Worm (Caenorhabditis elegans) whole organism, L1 larva: ENCODE results near the gene ugt-56.

ENCODE experiments used
- aha-1 ChIP-seq: fragments of 150-350 bp; optimal IDR thresholded peaks from 2 replicates; lab custom pipeline; 2014; ENCODE audit warnings: missing biosample characterization, missing genetic modification characterization
- aly-2 ChIP-seq: fragments of 150-350 bp; optimal IDR thresholded peaks from 2 replicates; lab custom pipeline; 2014; ENCODE audit warnings: missing biosample characterization, missing genetic modification characterization
- blmp-1 ChIP-seq: fragments of 150-350 bp; optimal IDR thresholded peaks from 2 replicates; lab custom pipeline; 2014; ENCODE audit warnings: missing biosample characterization, missing genetic modification characterization
- ceh-8 ChIP-seq: fragments of 200-800 bp; sonication (Bioruptor generic); optimal IDR thresholded peaks from 2 replicates; lab custom pipeline; 2018; ENCODE audit warnings: mild to moderate bottlenecking, missing genetic modification characterization, moderate library complexity, missing compliant biosample characterization
- ceh-82 ChIP-seq, 3 experiments: fragments of 150-350 bp in 1 of 3; sonication (generic microtip) in 2 of 3; optimal IDR thresholded peaks; 2 replicates each; lab custom pipeline; 2014 to 2017; ENCODE audit warnings: missing biosample characterization in 3 of 3, missing genetic modification characterization in 3 of 3
- ceh-90 ChIP-seq: sonication (generic microtip); optimal IDR thresholded peaks from 2 replicates; lab custom pipeline; 2016; ENCODE audit warnings: missing genetic modification characterization, missing compliant biosample characterization
- dpl-1 ChIP-seq, 3 experiments: fragments of 150-350 bp in 2 of 3; sonication (generic microtip) in 1 of 3; optimal IDR thresholded peaks; 2 replicates each; lab custom pipeline; 2014 to 2017; ENCODE audit warnings: missing biosample characterization in 3 of 3, missing genetic modification characterization in 3 of 3, missing genetic modification reagents in 3 of 3
- efl-1 ChIP-seq, 4 experiments: fragments of 150-350 bp; optimal IDR thresholded peaks in 3 of 4; peaks in 1 of 4; 1 replicate in 1 of 4; 2 replicates in 3 of 4; lab custom pipeline; 2014; ENCODE audit warnings: missing biosample characterization in 2 of 4, missing genetic modification characterization in 2 of 4, missing genetic modification reagents in 2 of 4
- efl-3 ChIP-seq: fragments of 200-800 bp; sonication (Bioruptor generic); optimal IDR thresholded peaks from 2 replicates; lab custom pipeline; 2018; ENCODE audit warnings: mild to moderate bottlenecking, missing genetic modification characterization, missing compliant biosample characterization
- egl-13 ChIP-seq: sonication (generic microtip); optimal IDR thresholded peaks from 2 replicates; lab custom pipeline; 2016; ENCODE audit warnings: missing genotype, missing genetic modification reagents, missing genetic modification characterization, missing compliant biosample characterization
- fkh-10 ChIP-seq: sonication (generic microtip); optimal IDR thresholded peaks from 2 replicates; lab custom pipeline; 2017; ENCODE audit warnings: missing biosample characterization, missing genetic modification reagents, missing genetic modification characterization
- grh-1 ChIP-seq: fragments of 200-800 bp; sonication (Bioruptor generic); IDR thresholded peaks from 2 replicates; pipeline ENCODE4 v1.3.6; 2022; ENCODE audit warnings: missing genetic modification reagents, missing genetic modification characterization, missing compliant biosample characterization
- hlh-17 ChIP-seq: fragments of 200-800 bp; sonication (Bioruptor generic); optimal IDR thresholded peaks from 2 replicates; lab custom pipeline; 2018; ENCODE audit warnings: missing genetic modification characterization, mild to moderate bottlenecking, missing compliant biosample characterization, moderate library complexity, borderline replicate concordance
- jun-1 ChIP-seq: fragments of 150-350 bp; optimal IDR thresholded peaks from 2 replicates; lab custom pipeline; 2014; ENCODE audit warnings: missing biosample characterization, missing genetic modification reagents, missing genetic modification characterization
- lin-14 ChIP-seq: fragments of 200-800 bp; sonication (Bioruptor generic); optimal IDR thresholded peaks from 2 replicates; lab custom pipeline; 2018; ENCODE audit warnings: mild to moderate bottlenecking, missing genetic modification characterization, moderate library complexity, missing compliant biosample characterization
- lin-15B ChIP-seq: fragments of 150-350 bp; sonication (generic microtip); optimal IDR thresholded peaks from 3 replicates; lab custom pipeline; 2014; ENCODE audit warnings: missing biosample characterization, missing genetic modification characterization
- lin-35 ChIP-seq, 2 experiments: fragments of 150-350 bp; optimal IDR thresholded peaks; 2 replicates each; lab custom pipeline; 2014; ENCODE audit warnings: missing biosample characterization in 2 of 2, missing genetic modification characterization in 2 of 2, missing genetic modification reagents in 2 of 2
- mep-1 ChIP-seq: fragments of 150-350 bp; optimal IDR thresholded peaks from 2 replicates; lab custom pipeline; 2014; ENCODE audit warnings: missing biosample characterization, missing genetic modification characterization
- nhr-19 ChIP-seq: fragments of 200-800 bp; sonication (Bioruptor generic); conservative IDR thresholded peaks from 2 replicates; pipeline ENCODE4 v1.3.6; 2022; ENCODE audit warnings: missing genetic modification characterization, missing compliant biosample characterization
- nhr-28 ChIP-seq: fragments of 150-350 bp; optimal IDR thresholded peaks from 2 replicates; lab custom pipeline; 2014; ENCODE audit warnings: missing biosample characterization, missing genetic modification characterization
- nhr-71 ChIP-seq: sonication (generic microtip); optimal IDR thresholded peaks from 2 replicates; lab custom pipeline; 2016; ENCODE audit warnings: mild to moderate bottlenecking, missing genetic modification characterization, moderate library complexity, missing compliant biosample characterization
- nhr-85 ChIP-seq: sonication (generic microtip); peaks from one replicate; lab custom pipeline; 2016; ENCODE audit warnings: missing genetic modification characterization, inconsistent platforms, missing compliant biosample characterization
- pag-3 ChIP-seq: sonication (generic microtip); optimal IDR thresholded peaks from 2 replicates; lab custom pipeline; 2017; ENCODE audit warnings: missing genetic modification characterization, mild to moderate bottlenecking, missing compliant biosample characterization, antibody characterized with exemption, borderline replicate concordance; ENCODE audit not compliant: insufficient read depth
- rnt-1 ChIP-seq: sonication (generic microtip); optimal IDR thresholded peaks from 2 replicates; lab custom pipeline; 2016; ENCODE audit warnings: mild to moderate bottlenecking, missing genetic modification characterization, moderate library complexity, missing compliant biosample characterization
- skn-1 ChIP-seq: fragments of 150-350 bp; optimal IDR thresholded peaks from 2 replicates; lab custom pipeline; 2014; ENCODE audit warnings: missing biosample characterization, missing genetic modification characterization
- snu-23 ChIP-seq: sonication (generic microtip); optimal IDR thresholded peaks from 2 replicates; lab custom pipeline; 2016; ENCODE audit warnings: missing genetic modification characterization, missing compliant biosample characterization
- sptf-1 ChIP-seq: fragments of 150-350 bp; optimal IDR thresholded peaks from 2 replicates; lab custom pipeline; 2014; ENCODE audit warnings: missing biosample characterization, missing genetic modification characterization
- tbx-2 ChIP-seq: sonication (generic microtip); optimal IDR thresholded peaks from 2 replicates; lab custom pipeline; 2016; ENCODE audit warnings: missing genetic modification characterization, missing compliant biosample characterization
- unc-130 ChIP-seq: fragments of 150-350 bp; optimal IDR thresholded peaks from 2 replicates; lab custom pipeline; 2017; ENCODE audit warnings: missing biosample characterization, missing genetic modification characterization, inconsistent platforms
- vab-15 ChIP-seq: sonication (generic microtip); optimal IDR thresholded peaks from 2 replicates; lab custom pipeline; 2017; ENCODE audit warnings: missing genotype, mild to moderate bottlenecking, missing genetic modification characterization, missing compliant biosample characterization
- zip-4 ChIP-seq: fragments of 200-800 bp; sonication (Bioruptor generic); optimal IDR thresholded peaks from 2 replicates; lab custom pipeline; 2018; ENCODE audit warnings: mild to moderate bottlenecking, missing genetic modification characterization, moderate library complexity, missing compliant biosample characterization

The ugt-56 gene

ce11 chrV:12261377-12261776 is 2.6 kb downstream of the ugt-56 start, which contains the start of gene tbb-6:
Gene tbb-6, plus strand, starts transcription at chrV:12261531.
- no peak for TF ChIP-seq pag-3 (tag; lab: Kevin White, UChicago)
- TF ChIP-seq aly-2 = no peak
- peak; percentile 75 for TF ChIP-seq zip-4 (GFP tag; lab: Kevin White, UChicago)
- peak; percentile 46 for TF ChIP-seq nhr-71 (tag; lab: Kevin White, UChicago)
- no peak for TF ChIP-seq snu-23 (GFP tag; lab: Kevin White, UChicago)
- TF ChIP-seq efl-1 (optimal IDR thresholded peaks at IDR 0.05; lab: Kevin White, UChicago) = no peak
- TF ChIP-seq efl-1 (GFP tag; optimal IDR thresholded peaks at IDR 0.05 in 1 of 2; lab: Kevin White, UChicago) = peak in 1 of 2 experiments; percentile 4
- TF ChIP-seq skn-1 (tag; lab: Kevin White, UChicago) = peak; percentile 48
- TF ChIP-seq, all 84 proteins: peak for 4

ce11 chrV:12263723-12264122 is 4.9 kb downstream of the ugt-56 start, which contains the start of gene ssp-35:
Gene ssp-35, minus strand, starts transcription at chrV:12263823.
- no peak for TF ChIP-seq hlh-17 (GFP tag; lab: Kevin White, UChicago)
- TF ChIP-seq efl-1 (optimal IDR thresholded peaks at IDR 0.05; lab: Kevin White, UChicago) = no peak
- peak in 1 of 2 experiments; percentile 48 for TF ChIP-seq efl-1 (GFP tag; optimal IDR thresholded peaks at IDR 0.05 in 1 of 2; lab: Kevin White, UChicago)
- TF ChIP-seq, all 84 proteins: peak for 1

- no peak for TF ChIP-seq blmp-1
- TF ChIP-seq mep-1 (tag; lab: Kevin White, UChicago) = peak; percentile 8
- TF ChIP-seq nhr-71 (tag; lab: Kevin White, UChicago) = peak; percentile 43
- TF ChIP-seq pag-3 (tag; lab: Kevin White, UChicago) = no peak
- TF ChIP-seq tbx-2 = no peak
- TF ChIP-seq ceh-8 (GFP tag; lab: Kevin White, UChicago) = no peak
- TF ChIP-seq rnt-1 (tag; lab: Kevin White, UChicago) = peak; percentile 51
- TF ChIP-seq egl-13 (tag; lab: Kevin White, UChicago) = no peak
- peak; percentile 72 for TF ChIP-seq lin-14 (GFP tag; lab: Kevin White, UChicago)
- peak; percentile 14 for TF ChIP-seq unc-130
- peak in 1 of 2 experiments; percentile 0 for TF ChIP-seq efl-1 (optimal IDR thresholded peaks at IDR 0.05; lab: Kevin White, UChicago)
- TF ChIP-seq efl-1 (GFP tag; optimal IDR thresholded peaks at IDR 0.05 in 1 of 2; lab: Kevin White, UChicago) = no peak
- TF ChIP-seq, all 84 proteins: peak for 6
These were observed 10.5 kb downstream of the ugt-56 start, which contains the start of gene twk-24 for ce11 chrV:12269272-12269767. Gene twk-24, minus strand, starts transcription at chrV:12269322.

ce11 chrV:12271495-12271894 is 12.7 kb downstream of the ugt-56 start, which contains the start of the genes tsfm-1 and capg-2:
Gene tsfm-1, minus strand, starts transcription at chrV:12271551.
Gene capg-2, plus strand, starts transcription at chrV:12271873.
- TF ChIP-seq fkh-10 (GFP tag; lab: Kevin White, UChicago) (no peak), nhr-28 (tag; lab: Kevin White, UChicago) (no peak), ceh-82 (tag; optimal IDR thresholded peaks at IDR 0.05; lab: Kevin White, UChicago) (peak in 1 of 3 experiments; percentile 1), grh-1 (GFP tag; lab: Robert Waterston, UW) (no peak), nhr-19 (GFP tag; lab: Robert Waterston, UW) (no peak), zip-4 (GFP tag; lab: Kevin White, UChicago) (no peak), dpl-1 (GFP tag; optimal IDR thresholded peaks at IDR 0.05; lab: Kevin White, UChicago) (peak; percentile 64 to 86 (median 70)), efl-3 (GFP tag; lab: Kevin White, UChicago) (no peak), lin-15B (tag; lab: Kevin White, UChicago) (peak; percentile 7), aha-1 (no peak), snu-23 (GFP tag; lab: Kevin White, UChicago) (no peak), sptf-1 (no peak), ceh-90 (tag; lab: Kevin White, UChicago) (no peak), jun-1 (no peak), mep-1 (tag; lab: Kevin White, UChicago) (peak; percentile 7), lin-35 (GFP tag; optimal IDR thresholded peaks at IDR 0.05; lab: Kevin White, UChicago) (peak; percentile 58 to 84), vab-15 (tag; lab: Kevin White, UChicago) (no peak), efl-1 (optimal IDR thresholded peaks at IDR 0.05; lab: Kevin White, UChicago) (peak; percentile 27 to 69), efl-1 (GFP tag; optimal IDR thresholded peaks at IDR 0.05 in 1 of 2; lab: Kevin White, UChicago) (peak; percentile 81 to 96), nhr-85 (tag; lab: Kevin White, UChicago) (peak; percentile 28)
- TF ChIP-seq, all 84 proteins: peak for 7
